Fruit fly (Drosophila melanogaster) whole organism, embryonic: ENCODE results near the gene CG15880.

Source experiments
- Awh ChIP-seq: fragments of 200-800 bp; sonication (Bioruptor generic); IDR thresholded peaks from 2 replicates; pipeline ENCODE4, ENCODE4 v1.3.6; 2022; ENCODE audit warnings: missing biosample characterization, missing genetic modification characterization
- BEAF-32 ChIP-seq: fragments of 200-800 bp; sonication (Bioruptor generic); optimal IDR thresholded peaks from 3 replicates; lab custom pipeline; 2017; ENCODE audit warnings: missing biosample characterization, missing genetic modification characterization, mild to moderate bottlenecking, moderate library complexity, missing genetic modification reagents
- Bgb ChIP-seq: fragments of 200-800 bp; sonication (Bioruptor generic); IDR thresholded peaks from 2 replicates; pipeline ENCODE4 v1.3.6; 2022; ENCODE audit warnings: missing biosample characterization, missing genetic modification characterization; ENCODE audit not compliant: partially characterized antibody
- CG11560 ChIP-seq: fragments of 200-800 bp; sonication (Bioruptor generic); IDR thresholded peaks from 3 replicates; pipeline ENCODE4 v1.3.6; 2022; ENCODE audit warnings: missing biosample characterization, missing genetic modification characterization
- CG11695 ChIP-seq: fragments of 200-800 bp; sonication (Bioruptor generic); IDR thresholded peaks from 3 replicates; pipeline ENCODE4 v1.3.6; 2022; ENCODE audit warnings: missing biosample characterization, missing genetic modification characterization
- CG12942 ChIP-seq: fragments of 200-800 bp; sonication (Bioruptor generic); optimal IDR thresholded peaks from 3 replicates; lab custom pipeline; 2016; ENCODE audit warnings: missing biosample characterization, missing genetic modification characterization
- CG14710 ChIP-seq: fragments of 200-800 bp; sonication (Bioruptor generic); optimal IDR thresholded peaks from 3 replicates; lab custom pipeline; 2019; ENCODE audit warnings: missing biosample characterization, mild to moderate bottlenecking, missing genetic modification characterization, moderate library complexity
- CG15479 ChIP-seq: fragments of 200-800 bp; sonication (Bioruptor generic); optimal IDR thresholded peaks from 3 replicates; lab custom pipeline; 2019; ENCODE audit warnings: missing biosample characterization, mild to moderate bottlenecking, missing genetic modification characterization, moderate library complexity
- CG17359 ChIP-seq: fragments of 200-800 bp; sonication (Bioruptor generic); optimal IDR thresholded peaks from 3 replicates; lab custom pipeline; 2018; ENCODE audit warnings: missing biosample characterization, mild to moderate bottlenecking, missing genetic modification characterization, moderate library complexity
- CG18011 ChIP-seq: fragments of 200-800 bp; sonication (Bioruptor generic); optimal IDR thresholded peaks from 2 replicates; lab custom pipeline; 2017; ENCODE audit warnings: missing biosample characterization, missing genetic modification characterization, mild to moderate bottlenecking, moderate library complexity, missing genotype
- CG2129 ChIP-seq: fragments of 200-800 bp; sonication (Bioruptor generic); IDR thresholded peaks from 2 replicates; pipeline ENCODE4 v1.3.6; 2022; ENCODE audit warnings: missing biosample characterization, missing genetic modification characterization; ENCODE audit not compliant: partially characterized antibody
- CG2202 ChIP-seq: fragments of 200-800 bp; sonication (Bioruptor generic); optimal IDR thresholded peaks from 2 replicates; lab custom pipeline; 2018; ENCODE audit warnings: missing biosample characterization, mild to moderate bottlenecking, missing genetic modification characterization
- CG2875 ChIP-seq: fragments of 200-800 bp; sonication (Bioruptor generic); optimal IDR thresholded peaks from 2 replicates; lab custom pipeline; 2017; ENCODE audit warnings: missing biosample characterization, mild to moderate bottlenecking, missing genetic modification characterization, missing genetic modification reagents
- CG30403 ChIP-seq: fragments of 200-800 bp; sonication (Bioruptor generic); optimal IDR thresholded peaks from 3 replicates; lab custom pipeline; 2016; ENCODE audit warnings: missing biosample characterization, missing genetic modification characterization
- CG33557 ChIP-seq: fragments of 200-800 bp; sonication (Bioruptor generic); optimal IDR thresholded peaks from 2 replicates; lab custom pipeline; 2019; ENCODE audit warnings: missing biosample characterization, mild to moderate bottlenecking, missing genetic modification characterization, moderate library complexity
- CG4424 ChIP-seq: fragments of 200-800 bp; sonication (Bioruptor generic); optimal IDR thresholded peaks from 3 replicates; lab custom pipeline; 2016; ENCODE audit warnings: missing biosample characterization, missing genetic modification characterization
- CG7556 ChIP-seq: fragments of 200-800 bp; sonication (Bioruptor generic); optimal IDR thresholded peaks from 2 replicates; lab custom pipeline; 2017; ENCODE audit warnings: missing biosample characterization, mild to moderate bottlenecking, missing genetic modification characterization
- CG9609 ChIP-seq: fragments of 200-800 bp; sonication (Bioruptor generic); optimal IDR thresholded peaks from 3 replicates; lab custom pipeline; 2016; ENCODE audit warnings: missing biosample characterization, missing genetic modification characterization
- Dip3 ChIP-seq: fragments of 200-800 bp; sonication (Bioruptor generic); optimal IDR thresholded peaks from 3 replicates; lab custom pipeline; 2016; ENCODE audit warnings: missing biosample characterization, missing genetic modification characterization
- Gug ChIP-seq: fragments of 200-800 bp; sonication (Bioruptor generic); IDR thresholded peaks from 4 replicates; pipeline ENCODE4 v1.3.6; 2022; ENCODE audit warnings: missing biosample characterization, missing genetic modification characterization
- H15 ChIP-seq: fragments of 200-800 bp; sonication (Bioruptor generic); IDR thresholded peaks from 3 replicates; pipeline ENCODE4 v1.3.6; 2022; ENCODE audit warnings: missing biosample characterization, missing genetic modification characterization
- HLH54F ChIP-seq: fragments of 200-800 bp; sonication (Bioruptor generic); optimal IDR thresholded peaks from 3 replicates; lab custom pipeline; 2016; ENCODE audit warnings: missing biosample characterization, missing genetic modification characterization
- Hr3 ChIP-seq: fragments of 200-800 bp; sonication (Bioruptor generic); optimal IDR thresholded peaks from 3 replicates; lab custom pipeline; 2016; ENCODE audit warnings: missing biosample characterization, missing genetic modification characterization
- Kr ChIP-seq: fragments of 200-800 bp; sonication (Bioruptor generic); optimal IDR thresholded peaks from 2 replicates; lab custom pipeline; 2017; ENCODE audit warnings: missing biosample characterization, mild to moderate bottlenecking, missing genetic modification characterization
- Mes4 ChIP-seq: fragments of 200-800 bp; sonication (Bioruptor generic); optimal IDR thresholded peaks from 2 replicates; lab custom pipeline; 2016; ENCODE audit warnings: missing biosample characterization, missing genetic modification characterization
- NFAT ChIP-seq: fragments of 200-800 bp; sonication (Bioruptor generic); IDR thresholded peaks from 2 replicates; pipeline ENCODE4 v1.3.6; 2022; ENCODE audit warnings: missing biosample characterization, missing genetic modification characterization
- Opbp ChIP-seq: fragments of 200-800 bp; sonication (Bioruptor generic); IDR thresholded peaks from 3 replicates; pipeline ENCODE4 v1.3.6; 2022; ENCODE audit warnings: missing biosample characterization, missing genetic modification characterization; ENCODE audit not compliant: partially characterized antibody
- Optix ChIP-seq: fragments of 200-800 bp; sonication (Bioruptor generic); IDR thresholded peaks from 3 replicates; pipeline ENCODE4 v1.3.6; 2022; ENCODE audit warnings: missing biosample characterization, missing genetic modification characterization
- PHDP ChIP-seq: fragments of 200-800 bp; sonication (Bioruptor generic); optimal IDR thresholded peaks from 3 replicates; lab custom pipeline; 2018; ENCODE audit warnings: missing biosample characterization, mild to moderate bottlenecking, missing genetic modification characterization, moderate library complexity
- Side ChIP-seq: fragments of 200-800 bp; sonication (Bioruptor generic); optimal IDR thresholded peaks from 2 replicates; lab custom pipeline; 2016; ENCODE audit warnings: missing biosample characterization, missing genetic modification characterization
- Six4 ChIP-seq: fragments of 200-800 bp; sonication (Bioruptor generic); optimal IDR thresholded peaks from 2 replicates; lab custom pipeline; 2016; ENCODE audit warnings: missing biosample characterization, missing genetic modification characterization
- Stat92E ChIP-seq, 3 experiments: fragments of >200 bp in 2 of 3; fragments of 200-800 bp in 1 of 3; sonication (Bioruptor generic) in 1 of 3; optimal IDR thresholded peaks; 2 replicates each; lab custom pipeline; 2017 to 2019; ENCODE audit warnings: missing biosample characterization in 3 of 3, missing genetic modification characterization in 3 of 3, mild to moderate bottlenecking in 1 of 3, moderate library complexity in 1 of 3
- Trl ChIP-seq, 3 experiments: fragments of >200 bp in 2 of 3; fragments of 200-800 bp in 1 of 3; sonication (Bioruptor generic) in 1 of 3; optimal IDR thresholded peaks; 2 replicates in 1 of 3; 3 replicates in 2 of 3; lab custom pipeline; 2016 to 2017; ENCODE audit warnings: missing biosample characterization in 1 of 3, missing genetic modification characterization in 1 of 3
- bsh ChIP-seq, 2 experiments: fragments of 200-800 bp; sonication (Bioruptor generic); optimal IDR thresholded peaks; 2 replicates each; lab custom pipeline; 2017 to 2018; ENCODE audit warnings: mild to moderate bottlenecking in 2 of 2, missing biosample characterization in 2 of 2, missing genetic modification characterization in 2 of 2, moderate library complexity in 1 of 2
- cad ChIP-seq: fragments of >200 bp; optimal IDR thresholded peaks from 2 replicates; lab custom pipeline; 2017; ENCODE audit warnings: missing biosample characterization, missing genetic modification characterization
- chinmo ChIP-seq: fragments of 200-800 bp; sonication (Bioruptor generic); IDR thresholded peaks from 4 replicates; pipeline ENCODE4 v1.3.6; 2022; ENCODE audit warnings: missing biosample characterization, missing genetic modification characterization; ENCODE audit not compliant: partially characterized antibody
- crol ChIP-seq: fragments of 200-800 bp; sonication (Bioruptor generic); IDR thresholded peaks from 2 replicates; pipeline ENCODE4 v1.3.6; 2022; ENCODE audit warnings: missing biosample characterization, missing genetic modification characterization
- dmrt11E ChIP-seq: fragments of 200-800 bp; sonication (Bioruptor generic); optimal IDR thresholded peaks from 3 replicates; lab custom pipeline; 2018; ENCODE audit warnings: missing biosample characterization, mild to moderate bottlenecking, missing genetic modification characterization, moderate library complexity
- dmrt99B ChIP-seq: fragments of 200-800 bp; sonication (Bioruptor generic); optimal IDR thresholded peaks from 2 replicates; lab custom pipeline; 2018; ENCODE audit warnings: missing biosample characterization, mild to moderate bottlenecking, missing genetic modification characterization, moderate library complexity
- fd96Cb ChIP-seq: fragments of 200-800 bp; sonication (Bioruptor generic); optimal IDR thresholded peaks from 2 replicates; lab custom pipeline; 2018; ENCODE audit warnings: missing biosample characterization, mild to moderate bottlenecking, missing genetic modification characterization, moderate library complexity
- gro ChIP-seq: fragments of 200-800 bp; sonication (Bioruptor generic); optimal IDR thresholded peaks from 2 replicates; lab custom pipeline; 2016; ENCODE audit warnings: missing biosample characterization, missing genetic modification characterization
- gsb ChIP-seq: fragments of 200-800 bp; sonication (Bioruptor generic); IDR thresholded peaks from 2 replicates; pipeline ENCODE4 v1.3.6; 2022; ENCODE audit warnings: missing biosample characterization, missing genetic modification characterization
- odd ChIP-seq: fragments of 200-800 bp; sonication (Bioruptor generic); optimal IDR thresholded peaks from 2 replicates; lab custom pipeline; 2017; ENCODE audit warnings: missing biosample characterization, mild to moderate bottlenecking, missing genetic modification characterization
- sens-2 ChIP-seq: fragments of 200-800 bp; sonication (Bioruptor generic); IDR thresholded peaks from 2 replicates; pipeline ENCODE4 v1.3.6; 2022; ENCODE audit warnings: missing biosample characterization, missing genetic modification characterization
- seq ChIP-seq: fragments of 200-800 bp; sonication (Bioruptor generic); IDR thresholded peaks from 2 replicates; pipeline ENCODE4 v1.3.6; 2022; ENCODE audit warnings: missing biosample characterization, missing genetic modification characterization
- vvl ChIP-seq: fragments of 200-800 bp; sonication (Bioruptor generic); IDR thresholded peaks from 2 replicates; pipeline ENCODE4 v1.3.6; 2022; ENCODE audit warnings: missing biosample characterization, missing genetic modification characterization

CG15880 gene

DNA sequence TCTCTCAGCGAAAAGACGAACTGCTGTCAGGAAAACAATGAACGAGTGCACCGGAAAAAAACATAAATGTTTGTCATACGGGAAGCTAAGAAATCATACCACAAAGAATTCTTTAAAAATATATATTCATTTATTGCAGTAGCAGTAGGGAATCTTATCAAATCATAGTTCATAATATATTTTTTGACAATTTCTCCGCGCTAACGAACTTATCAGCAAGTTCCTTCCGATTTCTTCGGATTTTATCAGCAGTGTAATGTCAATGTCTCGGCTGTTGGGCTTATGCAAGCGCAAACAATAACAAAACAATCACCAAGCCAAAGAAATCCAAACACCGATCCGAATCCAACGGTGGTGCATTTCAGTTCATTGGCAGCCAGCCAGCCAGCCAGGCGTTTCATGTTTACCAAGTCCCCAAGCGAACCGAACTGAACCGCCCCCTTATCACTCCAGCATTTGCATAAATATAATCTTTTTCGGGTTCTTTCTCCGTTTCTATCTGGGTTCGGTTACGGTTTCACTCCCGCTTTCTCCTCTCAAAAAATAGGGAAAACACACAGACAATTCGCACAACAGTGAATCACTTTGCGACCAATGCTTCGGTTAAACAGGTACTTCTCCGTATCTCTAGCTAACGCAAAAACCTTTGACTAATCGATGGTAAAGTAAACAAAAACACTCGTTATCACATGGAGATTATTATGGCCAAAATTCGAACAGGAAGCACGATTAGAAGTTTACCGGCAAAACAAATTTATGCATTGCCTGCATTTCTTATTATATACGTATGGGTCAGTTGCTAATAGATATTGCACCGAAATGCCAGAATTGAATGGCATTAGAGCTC, 10.0 kb upstream of the CG15880 start (continued):
- peak; percentile 7 for TF ChIP-seq CG9609 (GFP tag; lab: Kevin White, UChicago)
- peak; percentile 57 for TF ChIP-seq CG7556
- TF ChIP-seq Side (GFP tag; lab: Kevin White, UChicago), result no peak
- 0 out of 2 replicates have a peak, but pooled peaks have one; percentile 23 for TF ChIP-seq Awh (GFP tag; lab: Robert Waterston, UW)
- TF ChIP-seq CG18011, result no peak
- no peak for TF ChIP-seq Optix (GFP tag; lab: Robert Waterston, UW)
- peak; percentile 36; the same call in 1 of the 2 replicates for TF ChIP-seq sens-2
- TF ChIP-seq Stat92E (GFP tag; optimal IDR thresholded peaks at IDR 0.05; lab: Kevin White, UChicago), result no peak
- TF ChIP-seq Trl (optimal IDR thresholded peaks at IDR 0.05; lab: Kevin White, UChicago), result no peak
- no peak for TF ChIP-seq Trl (GFP tag; optimal IDR thresholded peaks at IDR 0.05; lab: Kevin White, UChicago)
- peak; percentile 39 for TF ChIP-seq fd96Cb (tag; lab: Kevin White, UChicago)
- TF ChIP-seq CG33557, result peak; percentile 55
- 0 out of 4 replicates have a peak, but pooled peaks have one; percentile 23 for TF ChIP-seq chinmo (GFP tag; lab: Robert Waterston, UW)
- TF ChIP-seq cad (GFP tag; lab: Kevin White, UChicago), result no peak
- peak; percentile 42 for TF ChIP-seq CG15479 (GFP tag; lab: Kevin White, UChicago)
- no peak for TF ChIP-seq HLH54F (GFP tag; lab: Kevin White, UChicago)
- TF ChIP-seq crol (GFP tag; lab: Robert Waterston, UW), result no peak
- peak; percentile 30 for TF ChIP-seq CG4424 (GFP tag; lab: Kevin White, UChicago)
- no peak for TF ChIP-seq Opbp
- TF ChIP-seq CG14710, result peak; percentile 39
- TF ChIP-seq CG2202 (tag; lab: Kevin White, UChicago), result peak; percentile 54
- TF ChIP-seq seq (GFP tag; lab: Robert Waterston, UW), result 0 out of 2 replicates have a peak, but pooled peaks have one; percentile 21
- peak; percentile 44 for TF ChIP-seq Hr3
- no peak for TF ChIP-seq CG11695 (GFP tag; lab: Robert Waterston, UW)
- peak; percentile 27 for TF ChIP-seq Kr
- TF ChIP-seq gro (GFP tag; lab: Kevin White, UChicago), result no peak
- TF ChIP-seq CG11560 (tag; lab: Robert Waterston, UW), result no peak
- no peak for TF ChIP-seq CG2129
- TF ChIP-seq Bgb (GFP tag; lab: Robert Waterston, UW), result no peak
- no peak for TF ChIP-seq Gug (GFP tag; lab: Robert Waterston, UW)
- peak; percentile 7 for TF ChIP-seq Six4
- TF ChIP-seq vvl (GFP tag; lab: Robert Waterston, UW), result peak; percentile 31; the same call in 1 of the 2 replicates
- TF ChIP-seq CG2875, result peak; percentile 66
- no peak for TF ChIP-seq gsb (GFP tag; lab: Robert Waterston, UW)
- no peak for TF ChIP-seq NFAT (GFP tag; lab: Robert Waterston, UW)
- TF ChIP-seq PHDP, result peak; percentile 71
- peak; percentile 47 for TF ChIP-seq CG12942 (GFP tag; lab: Kevin White, UChicago)
- peak; percentile 63 for TF ChIP-seq CG30403 (GFP tag; lab: Kevin White, UChicago)
- TF ChIP-seq dmrt11E, result peak; percentile 55
- TF ChIP-seq Mes4 (GFP tag; lab: Kevin White, UChicago), result peak; percentile 18
- TF ChIP-seq dmrt99B (tag; lab: Kevin White, UChicago), result peak; percentile 70
- peak in 1 of 2 experiments; percentile 60 for TF ChIP-seq bsh (GFP tag; optimal IDR thresholded peaks at IDR 0.05; lab: Kevin White, UChicago)
- TF ChIP-seq BEAF-32 (GFP tag; lab: Kevin White, UChicago), result no peak
- peak; percentile 29 for TF ChIP-seq odd
- TF ChIP-seq Dip3 (GFP tag; lab: Kevin White, UChicago), result no peak
- 0 out of 3 replicates have a peak, but pooled peaks have one; percentile 14 for TF ChIP-seq H15 (GFP tag; lab: Robert Waterston, UW)
- TF ChIP-seq CG17359 (tag; lab: Kevin White, UChicago), result peak; percentile 25
